Worm (Caenorhabditis elegans): Measurements from ENCODE around the gene K01A11.1.

ce11 chrIII:3435152-3435551, 3.9 kb upstream of the K01A11.1 start:
- TF ChIP-seq rcor-1 (GFP tag; IDR thresholded peaks at IDR 0.05) = no peak
- TF ChIP-seq F23B12.7 (tag; optimal IDR thresholded peaks at IDR 0.05; ENCODE audit: insufficient read depth) = no peak
- TF ChIP-seq F39B2.1 (GFP tag; IDR thresholded peaks at IDR 0.05) = no peak
- TF ChIP-seq snpc-4 (GFP tag; optimal IDR thresholded peaks at IDR 0.05) = no peak
- no peak for TF ChIP-seq snpc-4 (tag; optimal IDR thresholded peaks at IDR 0.05)
- TF ChIP-seq snpc-3.4 (tag; optimal IDR thresholded peaks at IDR 0.05) = no peak
- no peak for TF ChIP-seq zim-3 (tag; optimal IDR thresholded peaks at IDR 0.05)
- no peak for TF ChIP-seq dpff-1 (tag; optimal IDR thresholded peaks at IDR 0.05)
- TF ChIP-seq C06A6.2 (GFP tag; conservative IDR thresholded peaks at IDR 0.05) = no peak
- TF ChIP-seq unc-62 (GFP tag; optimal IDR thresholded peaks at IDR 0.05) = no peak
- TF ChIP-seq akir-1 (GFP tag; optimal IDR thresholded peaks at IDR 0.05) = no peak
- TF ChIP-seq ama-1 (optimal IDR thresholded peaks at IDR 0.05) = no peak
- TF ChIP-seq ama-1 (GFP tag; optimal IDR thresholded peaks at IDR 0.05) = no peak
- TF ChIP-seq F49E8.2 (tag; optimal IDR thresholded peaks at IDR 0.05; ENCODE audit: insufficient read depth) = no peak
